Worm (Caenorhabditis elegans) whole organism, L2 larva: Measurements from ENCODE around the gene T07E3.3.

Experiments
- lin-13 ChIP-seq: fragments of 150-350 bp; optimal IDR thresholded peaks from 2 replicates; lab custom pipeline; 2014; ENCODE audit warnings: missing biosample characterization, missing genetic modification reagents, missing genetic modification characterization
- nhr-11 ChIP-seq: fragments of 150-350 bp; optimal IDR thresholded peaks from 2 replicates; lab custom pipeline; 2014; ENCODE audit warnings: missing biosample characterization, missing genetic modification characterization
- sma-9 ChIP-seq, 2 experiments: fragments of 150-350 bp in 1 of 2; sonication (generic microtip) in 1 of 2; optimal IDR thresholded peaks; 2 replicates each; lab custom pipeline; 2014 to 2016; ENCODE audit warnings: missing genetic modification characterization in 2 of 2, mild to moderate bottlenecking in 1 of 2, missing biosample characterization in 1 of 2, missing compliant biosample characterization in 1 of 2, missing genetic modification reagents in 1 of 2, moderate library complexity in 1 of 2
- ztf-11 ChIP-seq: sonication (generic microtip); optimal IDR thresholded peaks from 2 replicates; lab custom pipeline; 2017; ENCODE audit warnings: missing biosample characterization, missing genetic modification characterization

DNA sequence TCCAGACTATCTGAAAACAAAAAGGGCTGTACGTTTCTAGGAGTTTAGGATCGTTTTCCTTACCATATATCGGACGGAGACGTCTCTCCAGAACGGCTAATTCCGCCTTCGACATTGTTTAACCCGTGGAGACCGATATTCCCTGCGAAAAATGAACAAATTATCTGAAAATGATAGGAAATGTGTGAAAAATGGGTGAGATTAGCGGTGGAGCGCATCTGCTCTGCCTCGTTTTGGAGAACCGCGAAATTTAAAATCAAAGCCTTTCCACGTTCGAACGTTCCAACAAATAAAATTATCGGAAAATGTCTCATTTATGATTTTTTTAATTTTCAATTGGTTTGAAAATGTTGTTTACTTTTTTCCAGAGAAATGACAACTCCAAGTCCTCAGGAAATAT lies 34.4 kb upstream of the T07E3.3 start, which contains the start of the genes cra-1 and kbp-1:
- TF ChIP-seq sma-9 (GFP tag; optimal IDR thresholded peaks at IDR 0.05; lab: Kevin White, UChicago) = no peak
- TF ChIP-seq sma-9 (tag; optimal IDR thresholded peaks at IDR 0.05; lab: Kevin White, UChicago) = no peak
- TF ChIP-seq ztf-11 (tag; lab: Kevin White, UChicago) = no peak
- no peak for TF ChIP-seq nhr-11 (tag; lab: Kevin White, UChicago)
- TF ChIP-seq lin-13 (GFP tag; lab: Kevin White, UChicago) = peak; percentile 17
